Worm (Caenorhabditis elegans) whole organism, L4 larva: ENCODE measurements around the gene C17G10.1.

Experiments
- attf-4 ChIP-seq: sonication (generic microtip); optimal IDR thresholded peaks from 3 replicates; lab custom pipeline; 2017; ENCODE audit warnings: missing biosample characterization, missing genetic modification characterization
- lin-15B ChIP-seq: fragments of 150-350 bp; sonication (generic microtip); optimal IDR thresholded peaks from 3 replicates; lab custom pipeline; 2014; ENCODE audit warnings: missing biosample characterization, missing genetic modification characterization
- pha-4 ChIP-seq, 2 experiments: fragments of 150-350 bp in 1 of 2; fragments of 200-800 bp in 1 of 2; sonication (Bioruptor generic) in 1 of 2; IDR thresholded peaks in 1 of 2; optimal IDR thresholded peaks in 1 of 2; 2 replicates each; pipeline versions ENCODE4 v1.3.6 to Lab custom; 2014 to 2022; ENCODE audit warnings: missing genetic modification characterization in 2 of 2, missing genetic modification reagents in 2 of 2, missing biosample characterization in 1 of 2, missing compliant biosample characterization in 1 of 2

- TF ChIP-seq lin-15B (no peak), pha-4 (GFP tag; IDR thresholded peaks at IDR 0.05; lab: Robert Waterston, UW) (no peak), pha-4 (tag; optimal IDR thresholded peaks at IDR 0.05; lab: Kevin White, UChicago) (no peak), attf-4 (tag; lab: Kevin White, UChicago) (no peak)
Observed at ce11 chrII:5607756-5608155, 11.4 kb downstream of the C17G10.1 start, which contains the start of gene C17G10.7.
